Fruit fly (Drosophila melanogaster): Measurements from ENCODE around the gene CG31636.

The CG31636 gene

dm6 chr2L:6673211-6674012, 15.5 kb upstream of the CG31636 start, which contains the start of gene Spn27A:
Gene Spn27A (minus strand): TSS chr2L:6673347.
- TF ChIP-seq CTCF (optimal IDR thresholded peaks at IDR 0.05) (no peak), CG8478 (optimal IDR thresholded peaks at IDR 0.05) (no peak)

- TF ChIP-seq CG8478 (optimal IDR thresholded peaks at IDR 0.05) = no peak
- no peak for TF ChIP-seq CTCF (optimal IDR thresholded peaks at IDR 0.05)
These were observed 13.5 kb upstream of the CG31636 start for dm6 chr2L:6671409-6671808.

dm6 chr2L:6667719-6668325, 9.9 kb upstream of the CG31636 start, which contains the start of gene Galt:
Gene Galt (minus strand): TSS chr2L:6668033.
- TF ChIP-seq CG8478 (optimal IDR thresholded peaks at IDR 0.05) (no peak), CTCF (optimal IDR thresholded peaks at IDR 0.05) (no peak)

- TF ChIP-seq CG8478 (optimal IDR thresholded peaks at IDR 0.05) (no peak), CTCF (optimal IDR thresholded peaks at IDR 0.05) (no peak)
These were observed 5.7 kb upstream of the CG31636 start, which contains the start of the genes CG13771, CG34310 and cup for dm6 chr2L:6663562-6664051. Gene CG13771 (minus strand): TSS chr2L:6663612. Gene CG34310 (plus strand): TSS chr2L:6663664. Gene cup (plus strand): TSS chr2L:6663664.

- TF ChIP-seq CTCF (optimal IDR thresholded peaks at IDR 0.05) = no peak
- no peak for TF ChIP-seq CG8478 (optimal IDR thresholded peaks at IDR 0.05)
These were observed 1.7 kb downstream of the CG31636 start, which contains the start of gene CG31633 for dm6 chr2L:6656264-6656676. Gene CG31633 (minus strand): TSS chr2L:6656321.

- TF ChIP-seq CTCF (optimal IDR thresholded peaks at IDR 0.05) (no peak), CG8478 (optimal IDR thresholded peaks at IDR 0.05) (no peak)
These were observed 8.7 kb downstream of the CG31636 start, which contains the start of the genes CG31635 and Tango1 for dm6 chr2L:6649085-6649754. Gene CG31635 (minus strand): TSS chr2L:6649114. Gene Tango1 (plus strand): TSS chr2L:6649388.

dm6 chr2L:6648163-6648628, 9.8 kb downstream of the CG31636 start:
- TF ChIP-seq CTCF (optimal IDR thresholded peaks at IDR 0.05) (no peak), CG8478 (optimal IDR thresholded peaks at IDR 0.05) (no peak)

dm6 chr2L:6647103-6647711, 10.7 kb downstream of the CG31636 start:
- TF ChIP-seq CTCF (optimal IDR thresholded peaks at IDR 0.05) (no peak), CG8478 (optimal IDR thresholded peaks at IDR 0.05) (no peak)

dm6 chr2L:6644421-6645059, 13.4 kb downstream of the CG31636 start:
- TF ChIP-seq CG8478 (optimal IDR thresholded peaks at IDR 0.05) (no peak), CTCF (optimal IDR thresholded peaks at IDR 0.05) (no peak)

dm6 chr2L:6643218-6643756, 14.7 kb downstream of the CG31636 start:
- no peak for TF ChIP-seq CG8478 (optimal IDR thresholded peaks at IDR 0.05)
- TF ChIP-seq CTCF (optimal IDR thresholded peaks at IDR 0.05) = no peak

- TF ChIP-seq CG8478 (optimal IDR thresholded peaks at IDR 0.05) = no peak
- TF ChIP-seq CTCF (optimal IDR thresholded peaks at IDR 0.05) = no peak
These were observed 25.6 kb downstream of the CG31636 start, which contains the start of gene Oatp26F for dm6 chr2L:6632307-6632706. Gene Oatp26F (minus strand): TSS chr2L:6632407.

dm6 chr2L:6622642-6623162, 35.2 kb downstream of the CG31636 start, which contains the start of gene CG34345:
Gene CG34345 (plus strand): TSS chr2L:6623112.
- no peak for TF ChIP-seq CG8478 (optimal IDR thresholded peaks at IDR 0.05)
- TF ChIP-seq CTCF (optimal IDR thresholded peaks at IDR 0.05) = peak; percentile 43 to 74

- TF ChIP-seq CG8478 (optimal IDR thresholded peaks at IDR 0.05) (no peak), CTCF (optimal IDR thresholded peaks at IDR 0.05) (no peak)
These were observed 35.9 kb downstream of the CG31636 start for dm6 chr2L:6622031-6622430.
